Worm (Caenorhabditis elegans) whole organism, young adult: ENCODE measurements around the gene clec-157.

Source experiments
- D2030.7 ChIP-seq: fragments of 200-800 bp; sonication (Bioruptor generic); IDR thresholded peaks from 2 replicates; pipeline ENCODE4 v1.3.6; 2022; ENCODE audit warnings: missing genetic modification reagents, missing genetic modification characterization, missing compliant biosample characterization
- F22D6.2 ChIP-seq: sonication (generic microtip); optimal IDR thresholded peaks from 2 replicates; lab custom pipeline; 2016; ENCODE audit warnings: mild to moderate bottlenecking, missing genetic modification characterization, missing compliant biosample characterization
- T07F8.4 ChIP-seq: sonication (generic microtip); optimal IDR thresholded peaks from 2 replicates; lab custom pipeline; 2016; ENCODE audit warnings: mild to moderate bottlenecking, missing genetic modification characterization, moderate library complexity, missing compliant biosample characterization
- Y56A3A.18 ChIP-seq: fragments of 200-800 bp; sonication (Bioruptor generic); IDR thresholded peaks from 2 replicates; pipeline ENCODE4 v1.3.6; 2022; ENCODE audit warnings: missing genetic modification reagents, missing genetic modification characterization, missing compliant biosample characterization
- attf-3 ChIP-seq: fragments of 200-800 bp; sonication (Bioruptor generic); conservative IDR thresholded peaks from 2 replicates; pipeline ENCODE4 v1.3.6; 2022; ENCODE audit warnings: missing genetic modification reagents, missing genetic modification characterization, missing compliant biosample characterization
- bed-1 ChIP-seq: fragments of 200-800 bp; sonication (Bioruptor generic); IDR thresholded peaks from 2 replicates; pipeline ENCODE4 v1.3.6; 2022; ENCODE audit warnings: missing genetic modification reagents, missing genetic modification characterization, missing compliant biosample characterization
- sea-2 ChIP-seq: fragments of 200-800 bp; sonication (Bioruptor generic); IDR thresholded peaks from 2 replicates; pipeline ENCODE4 v1.3.6; 2022; ENCODE audit warnings: missing genetic modification characterization, missing compliant biosample characterization
- unc-130 ChIP-seq: sonication (generic microtip); optimal IDR thresholded peaks from 2 replicates; lab custom pipeline; 2016; ENCODE audit warnings: missing genetic modification reagents, missing genetic modification characterization, missing compliant biosample characterization

DNA sequence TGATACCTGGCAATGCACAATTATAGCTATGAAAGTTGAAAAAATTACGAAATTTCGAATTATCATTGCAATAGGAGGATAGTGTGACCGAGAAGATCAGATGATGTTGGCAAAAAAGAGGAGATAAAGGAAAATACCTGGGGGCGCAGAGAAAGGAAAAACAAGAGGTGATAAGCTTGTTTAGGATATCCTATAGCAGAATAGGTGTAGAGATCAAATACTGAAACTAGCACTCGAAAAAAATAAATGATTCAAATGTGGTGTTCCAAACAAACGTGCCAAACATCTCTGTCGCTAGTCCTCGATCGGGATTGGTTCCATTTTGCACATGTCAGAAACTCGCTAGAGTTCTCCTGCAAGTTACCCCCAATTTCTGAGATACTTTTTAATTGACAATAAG lies 14.8 kb downstream of the clec-157 start, which contains the start of gene F26A1.9:
- no peak for TF ChIP-seq F22D6.2 (tag; lab: Kevin White, UChicago)
- no peak for TF ChIP-seq attf-3
- no peak for TF ChIP-seq Y56A3A.18 (GFP tag; lab: Robert Waterston, UW)
- TF ChIP-seq D2030.7 (GFP tag; lab: Robert Waterston, UW): no peak
- TF ChIP-seq sea-2 (GFP tag; lab: Robert Waterston, UW): no peak
- no peak for TF ChIP-seq T07F8.4
- TF ChIP-seq unc-130 (GFP tag; lab: Kevin White, UChicago): no peak
- TF ChIP-seq bed-1 (GFP tag; lab: Robert Waterston, UW): no peak
